Worm (Caenorhabditis elegans) whole organism, mixed stage, embryonic: ENCODE measurements around the gene npr-30.

ENCODE experiments used
- bed-3 ChIP-seq: fragments of 200-800 bp; sonication (Bioruptor generic); optimal IDR thresholded peaks from 3 replicates; lab custom pipeline; 2018; ENCODE audit warnings: mild to moderate bottlenecking, missing genetic modification characterization, moderate library complexity, missing compliant biosample characterization
- blmp-1 ChIP-seq: fragments of 150-350 bp; optimal IDR thresholded peaks from 2 replicates; lab custom pipeline; 2014; ENCODE audit warnings: missing biosample characterization, missing genetic modification characterization
- ceh-39 ChIP-seq: fragments of 150-350 bp; optimal IDR thresholded peaks from 2 replicates; lab custom pipeline; 2014; ENCODE audit warnings: missing biosample characterization, missing genetic modification characterization
- ceh-43 ChIP-seq: fragments of 200-800 bp; sonication (Bioruptor generic); optimal IDR thresholded peaks from 2 replicates; lab custom pipeline; 2018; ENCODE audit warnings: mild to moderate bottlenecking, missing genetic modification characterization, moderate library complexity, missing compliant biosample characterization
- ceh-83 ChIP-seq: fragments of 200-800 bp; sonication (Bioruptor generic); optimal IDR thresholded peaks from 2 replicates; lab custom pipeline; 2018; ENCODE audit warnings: mild to moderate bottlenecking, missing genetic modification characterization, missing compliant biosample characterization
- ces-1 ChIP-seq: fragments of 150-350 bp; optimal IDR thresholded peaks from 2 replicates; lab custom pipeline; 2014; ENCODE audit warnings: missing biosample characterization, missing genetic modification reagents, missing genetic modification characterization
- cnd-1 ChIP-seq: fragments of 200-800 bp; sonication (Bioruptor generic); optimal IDR thresholded peaks from 2 replicates; lab custom pipeline; 2018; ENCODE audit warnings: mild to moderate bottlenecking, missing genetic modification characterization, missing compliant biosample characterization
- drap-1 ChIP-seq: fragments of 200-800 bp; sonication (Bioruptor generic); optimal IDR thresholded peaks from 3 replicates; lab custom pipeline; 2018; ENCODE audit warnings: mild to moderate bottlenecking, missing genetic modification characterization, missing compliant biosample characterization
- elt-1 ChIP-seq: sonication (generic microtip); optimal IDR thresholded peaks from 2 replicates; lab custom pipeline; 2017; ENCODE audit warnings: missing genetic modification characterization, mild to moderate bottlenecking, missing compliant biosample characterization, antibody characterized with exemption, moderate library complexity, borderline replicate concordance; ENCODE audit not compliant: insufficient read depth
- elt-3 ChIP-seq: fragments of 150-350 bp; optimal IDR thresholded peaks from 2 replicates; lab custom pipeline; 2014; ENCODE audit warnings: missing biosample characterization, missing genetic modification characterization
- flh-1 ChIP-seq: fragments of 200-800 bp; sonication (Bioruptor generic); optimal IDR thresholded peaks from 2 replicates; lab custom pipeline; 2018; ENCODE audit warnings: mild to moderate bottlenecking, missing genetic modification characterization, moderate library complexity, missing compliant biosample characterization
- ham-2 ChIP-seq: fragments of 200-800 bp; sonication (Bioruptor generic); optimal IDR thresholded peaks from 2 replicates; lab custom pipeline; 2018; ENCODE audit warnings: mild to moderate bottlenecking, missing genetic modification characterization, missing compliant biosample characterization
- lin-13 ChIP-seq: fragments of 150-350 bp; optimal IDR thresholded peaks from 2 replicates; lab custom pipeline; 2014; ENCODE audit warnings: missing biosample characterization, missing genetic modification characterization
- lin-32 ChIP-seq: fragments of 200-800 bp; sonication (Bioruptor generic); optimal IDR thresholded peaks from 2 replicates; lab custom pipeline; 2018; ENCODE audit warnings: mild to moderate bottlenecking, missing genetic modification characterization, missing compliant biosample characterization
- lsy-2 ChIP-seq: fragments of 150-350 bp; optimal IDR thresholded peaks from 2 replicates; lab custom pipeline; 2014; ENCODE audit warnings: missing biosample characterization, missing genetic modification characterization
- mab-5 ChIP-seq: fragments of 150-350 bp; optimal IDR thresholded peaks from 2 replicates; lab custom pipeline; 2014; ENCODE audit warnings: missing biosample characterization, missing genetic modification characterization
- mep-1 ChIP-seq: fragments of 150-350 bp; optimal IDR thresholded peaks from 2 replicates; lab custom pipeline; 2017; ENCODE audit warnings: missing biosample characterization, missing genetic modification reagents, missing genetic modification characterization, inconsistent platforms
- mls-2 ChIP-seq: sonication (generic microtip); optimal IDR thresholded peaks from 2 replicates; lab custom pipeline; 2016; ENCODE audit warnings: mild to moderate bottlenecking, missing genetic modification characterization, moderate library complexity, missing compliant biosample characterization
- nhr-2 ChIP-seq: fragments of 150-350 bp; optimal IDR thresholded peaks from 2 replicates; lab custom pipeline; 2014; ENCODE audit warnings: missing biosample characterization, missing genetic modification characterization
- nhr-237 ChIP-seq: fragments of 150-350 bp; optimal IDR thresholded peaks from 2 replicates; lab custom pipeline; 2014; ENCODE audit warnings: missing biosample characterization, missing genetic modification characterization
- nhr-28 ChIP-seq: fragments of 150-350 bp; optimal IDR thresholded peaks from 2 replicates; lab custom pipeline; 2014; ENCODE audit warnings: missing biosample characterization, missing genetic modification characterization
- nhr-76 ChIP-seq: sonication (generic microtip); optimal IDR thresholded peaks from 2 replicates; lab custom pipeline; 2017; ENCODE audit warnings: missing biosample characterization, missing genetic modification characterization
- pha-4 ChIP-seq: fragments of 150-350 bp; optimal IDR thresholded peaks from 2 replicates; lab custom pipeline; 2018; ENCODE audit warnings: missing biosample characterization, missing genetic modification reagents, missing genetic modification characterization
- sem-2 ChIP-seq: fragments of 200-800 bp; sonication (Bioruptor generic); optimal IDR thresholded peaks from 2 replicates; lab custom pipeline; 2018; ENCODE audit warnings: mild to moderate bottlenecking, missing genetic modification characterization, missing compliant biosample characterization
- snpc-4 ChIP-seq: fragments of 150-350 bp; optimal IDR thresholded peaks from 2 replicates; lab custom pipeline; 2014; ENCODE audit warnings: missing biosample characterization, missing genetic modification characterization
- sptf-1 ChIP-seq: sonication (generic microtip); optimal IDR thresholded peaks from 2 replicates; lab custom pipeline; 2017; ENCODE audit warnings: mild to moderate bottlenecking, missing genetic modification characterization, moderate library complexity, missing compliant biosample characterization
- tbx-8 ChIP-seq: fragments of 200-800 bp; sonication (Bioruptor generic); optimal IDR thresholded peaks from 2 replicates; lab custom pipeline; 2018; ENCODE audit warnings: mild to moderate bottlenecking, missing genetic modification characterization, moderate library complexity, missing compliant biosample characterization
- unc-39 ChIP-seq: fragments of 150-350 bp; optimal IDR thresholded peaks from 2 replicates; lab custom pipeline; 2014; ENCODE audit warnings: missing biosample characterization, missing genetic modification characterization
- zip-8 ChIP-seq: fragments of 150-350 bp; optimal IDR thresholded peaks from 2 replicates; lab custom pipeline; 2014; ENCODE audit warnings: missing biosample characterization, missing genetic modification characterization
- ztf-11 ChIP-seq: fragments of 150-350 bp; optimal IDR thresholded peaks from 2 replicates; lab custom pipeline; 2014; ENCODE audit warnings: missing biosample characterization, missing genetic modification characterization

npr-30 gene

DNA sequence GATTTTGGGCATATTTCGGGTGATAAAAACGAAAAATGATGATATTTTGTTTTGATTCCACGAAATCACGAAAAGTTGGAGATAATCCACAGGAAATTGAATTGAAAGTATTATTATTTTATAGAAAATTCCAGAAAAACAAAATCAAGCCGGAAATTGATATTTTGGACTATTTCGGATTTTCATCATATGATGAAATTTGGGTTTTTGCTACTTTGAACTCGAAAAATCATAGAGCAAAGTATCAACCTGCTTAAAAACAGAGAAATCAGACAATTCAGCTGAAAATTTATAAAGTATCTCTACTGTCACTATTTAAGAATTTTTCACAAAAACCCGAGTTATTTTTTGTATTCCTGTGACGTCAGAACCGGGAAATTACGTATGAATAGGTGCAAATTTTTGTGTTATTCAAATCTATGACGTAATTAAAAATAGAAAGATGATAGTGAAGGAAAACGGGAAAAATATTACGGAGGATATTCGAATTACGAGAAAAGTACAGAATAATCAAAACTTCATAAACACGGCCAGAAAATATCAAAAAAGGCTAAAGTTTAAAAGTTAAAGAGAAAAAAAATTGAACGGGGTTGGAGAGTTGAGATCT, 24.3 kb downstream of the npr-30 start:
- TF ChIP-seq lsy-2 (no peak), zip-8 (tag; lab: Kevin White, UChicago) (peak; percentile 99), elt-3 (tag; lab: Kevin White, UChicago) (no peak)

DNA sequence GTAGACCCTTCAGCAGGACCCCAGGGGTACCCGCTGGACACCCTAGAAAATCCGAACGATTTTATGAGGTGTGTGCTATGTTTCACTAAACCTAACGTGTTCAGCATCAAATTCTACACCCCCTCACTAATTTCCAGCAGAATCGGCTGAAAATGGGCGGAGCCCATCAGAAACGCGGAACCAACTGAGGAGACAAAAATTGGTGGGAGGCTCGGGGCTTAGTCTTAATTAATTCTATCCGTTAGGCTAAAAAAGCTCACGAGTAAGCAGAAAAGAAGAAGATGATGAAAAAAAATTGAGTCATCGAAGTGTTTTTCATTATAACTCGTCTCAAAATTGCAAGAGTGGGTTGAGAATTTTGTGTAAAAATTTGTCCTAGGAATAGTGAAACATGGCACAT, 25.7 kb downstream of the npr-30 start:
- TF ChIP-seq elt-1 (tag; lab: Kevin White, UChicago) (no peak), nhr-2 (tag; lab: Kevin White, UChicago) (no peak), lsy-2 (no peak), unc-39 (tag; lab: Kevin White, UChicago) (no peak), flh-1 (GFP tag; lab: Kevin White, UChicago) (no peak), sptf-1 (tag; lab: Kevin White, UChicago) (no peak), mls-2 (no peak), lin-13 (tag; lab: Kevin White, UChicago) (no peak), drap-1 (GFP tag; lab: Kevin White, UChicago) (no peak), sem-2 (GFP tag; lab: Kevin White, UChicago) (no peak), snpc-4 (no peak), blmp-1 (tag; lab: Kevin White, UChicago) (no peak), ceh-43 (GFP tag; lab: Kevin White, UChicago) (no peak), mab-5 (tag; lab: Kevin White, UChicago) (no peak)

DNA sequence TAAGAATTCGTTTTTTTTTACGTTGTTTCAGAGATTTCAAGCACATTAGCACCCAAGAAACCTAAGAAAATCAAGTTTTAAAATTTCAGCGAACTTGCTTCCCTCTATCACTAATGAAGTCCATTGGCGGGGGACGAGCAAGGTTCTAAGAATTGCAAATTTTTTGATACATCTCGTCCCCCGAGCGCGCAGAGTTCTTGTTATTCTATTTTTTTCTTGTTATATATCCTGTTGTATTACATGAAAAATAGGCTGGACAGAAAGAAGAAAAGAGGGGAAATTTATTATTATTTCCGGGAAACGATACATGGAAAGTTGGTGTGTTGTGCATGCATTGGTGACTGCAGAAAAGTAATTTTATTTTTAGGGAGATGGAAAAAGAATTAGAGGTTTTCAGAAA, 26.5 kb downstream of the npr-30 start:
- TF ChIP-seq tbx-8 (GFP tag; lab: Kevin White, UChicago), result no peak
- no peak for TF ChIP-seq nhr-28 (tag; lab: Kevin White, UChicago)
- TF ChIP-seq ztf-11, result no peak
- TF ChIP-seq ces-1 (GFP tag; lab: Kevin White, UChicago), result no peak
- no peak for TF ChIP-seq mep-1
- no peak for TF ChIP-seq ceh-43 (GFP tag; lab: Kevin White, UChicago)
- no peak for TF ChIP-seq unc-39 (tag; lab: Kevin White, UChicago)
- TF ChIP-seq ceh-83 (GFP tag; lab: Kevin White, UChicago), result no peak
- no peak for TF ChIP-seq pha-4
- TF ChIP-seq nhr-237, result no peak
- TF ChIP-seq elt-3 (tag; lab: Kevin White, UChicago), result no peak
- no peak for TF ChIP-seq ceh-39 (tag; lab: Kevin White, UChicago)

DNA sequence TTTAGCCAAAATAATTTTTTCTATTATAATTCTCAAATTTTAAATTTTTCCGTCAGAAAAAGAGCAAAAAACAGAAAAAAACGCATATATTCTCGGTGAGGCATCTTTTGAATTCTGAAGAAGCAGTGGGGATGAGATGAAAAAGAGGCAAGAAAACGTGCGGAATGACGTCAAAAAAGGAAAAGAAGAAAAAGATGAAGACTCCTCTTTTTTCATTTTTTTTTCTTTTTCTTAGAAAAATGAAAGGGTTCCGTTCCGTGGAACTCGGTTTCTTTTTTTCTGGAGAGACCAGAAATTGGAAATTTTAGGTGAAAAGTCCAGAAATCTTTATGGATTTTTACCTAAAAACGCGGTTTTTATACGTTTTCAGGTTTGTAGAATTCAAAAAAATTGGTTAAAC, 27.3 kb downstream of the npr-30 start:
- no peak for TF ChIP-seq elt-3 (tag; lab: Kevin White, UChicago)
- TF ChIP-seq lin-32 (GFP tag; lab: Kevin White, UChicago), result no peak
- no peak for TF ChIP-seq ceh-43 (GFP tag; lab: Kevin White, UChicago)
- no peak for TF ChIP-seq nhr-28 (tag; lab: Kevin White, UChicago)
- no peak for TF ChIP-seq blmp-1 (tag; lab: Kevin White, UChicago)
- TF ChIP-seq unc-39 (tag; lab: Kevin White, UChicago), result no peak
- no peak for TF ChIP-seq lin-13 (tag; lab: Kevin White, UChicago)
- TF ChIP-seq ham-2 (GFP tag; lab: Kevin White, UChicago), result no peak
- no peak for TF ChIP-seq nhr-76 (tag; lab: Kevin White, UChicago)
- no peak for TF ChIP-seq bed-3 (GFP tag; lab: Kevin White, UChicago)
- TF ChIP-seq, all 35 proteins: peak for 0

DNA sequence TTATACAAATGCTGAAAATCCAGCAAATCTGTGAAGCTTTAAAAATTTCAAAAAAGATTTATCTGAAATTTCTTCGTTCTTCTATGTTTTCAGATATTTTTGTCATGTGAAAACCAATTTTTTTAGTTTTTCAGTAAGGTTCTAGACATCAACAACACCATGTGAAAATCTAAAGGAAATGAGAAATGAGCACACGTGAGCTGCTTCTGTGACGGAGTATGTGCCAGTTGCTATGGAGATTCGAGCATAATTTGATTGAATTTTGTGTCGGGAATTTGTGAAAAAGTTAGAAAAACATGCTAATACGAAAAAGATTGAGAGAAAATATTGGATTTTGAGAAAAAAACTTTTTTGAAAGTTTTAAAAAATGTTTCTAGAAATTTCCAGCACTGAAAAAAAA, 28.5 kb downstream of the npr-30 start:
- TF ChIP-seq drap-1 (GFP tag; lab: Kevin White, UChicago) (no peak), lsy-2 (no peak), mls-2 (no peak), mep-1 (no peak), cnd-1 (tag; lab: Kevin White, UChicago) (no peak), nhr-28 (tag; lab: Kevin White, UChicago) (no peak), ceh-83 (GFP tag; lab: Kevin White, UChicago) (no peak), elt-3 (tag; lab: Kevin White, UChicago) (no peak), flh-1 (GFP tag; lab: Kevin White, UChicago) (no peak)
- TF ChIP-seq, all 35 proteins: peak for 0
